Fruit fly (Drosophila melanogaster) whole organism, adult: ENCODE results near the gene Cog2.
A peak's percentile ranks its signal among the peaks of the same experiment; 100 is the strongest.

Source experiments
- CG11617 ChIP-seq: fragments of 200-800 bp; sonication (Bioruptor generic); optimal IDR thresholded peaks from 2 replicates; lab custom pipeline; 2017; ENCODE audit warnings: mild to moderate bottlenecking, missing biosample characterization, missing genetic modification reagents, missing genetic modification characterization
- CG12768 ChIP-seq: fragments of 200-800 bp; sonication (Bioruptor generic); optimal IDR thresholded peaks from 2 replicates; lab custom pipeline; 2017; ENCODE audit warnings: missing biosample characterization, missing genetic modification characterization, mild to moderate bottlenecking, moderate library complexity, missing genetic modification reagents
- CG14711 ChIP-seq: fragments of 200-800 bp; sonication (Bioruptor generic); optimal IDR thresholded peaks from 2 replicates; lab custom pipeline; 2018; ENCODE audit warnings: missing biosample characterization, mild to moderate bottlenecking, missing genetic modification characterization, moderate library complexity
- CG1620 ChIP-seq: fragments of 200-800 bp; sonication (Bioruptor generic); optimal IDR thresholded peaks from 2 replicates; lab custom pipeline; 2016; ENCODE audit warnings: missing biosample characterization, missing genetic modification characterization
- CG33017 ChIP-seq: fragments of 200-800 bp; sonication (Bioruptor generic); optimal IDR thresholded peaks from 2 replicates; lab custom pipeline; 2018; ENCODE audit warnings: missing biosample characterization, mild to moderate bottlenecking, missing genetic modification characterization, moderate library complexity
- CG5204 ChIP-seq: fragments of 200-800 bp; sonication (Bioruptor generic); optimal IDR thresholded peaks from 2 replicates; lab custom pipeline; 2016; ENCODE audit warnings: missing biosample characterization, missing genetic modification characterization
- CG7045 ChIP-seq: fragments of 200-800 bp; sonication (Bioruptor generic); optimal IDR thresholded peaks from 2 replicates; lab custom pipeline; 2017; ENCODE audit warnings: missing biosample characterization, mild to moderate bottlenecking, missing genetic modification characterization
- CG7101 ChIP-seq: fragments of 200-800 bp; sonication (Bioruptor generic); optimal IDR thresholded peaks from 2 replicates; lab custom pipeline; 2018; ENCODE audit warnings: missing biosample characterization, mild to moderate bottlenecking, missing genetic modification characterization, moderate library complexity
- Clk ChIP-seq: fragments of 200-800 bp; sonication (Bioruptor generic); optimal IDR thresholded peaks from 2 replicates; lab custom pipeline; 2017; ENCODE audit warnings: missing biosample characterization, missing genetic modification characterization
- Crg-1 ChIP-seq: fragments of 200-800 bp; sonication (Bioruptor generic); optimal IDR thresholded peaks from 2 replicates; lab custom pipeline; 2016; ENCODE audit warnings: missing biosample characterization, missing genetic modification characterization
- Hr96 ChIP-seq: fragments of 200-800 bp; sonication (Bioruptor generic); optimal IDR thresholded peaks from 2 replicates; lab custom pipeline; 2016; ENCODE audit warnings: missing biosample characterization, missing genetic modification characterization
- Mnt ChIP-seq: fragments of 200-800 bp; sonication (Bioruptor generic); optimal IDR thresholded peaks from 2 replicates; lab custom pipeline; 2016; ENCODE audit warnings: missing biosample characterization, mild to moderate bottlenecking, missing genetic modification characterization
- bab1 ChIP-seq: fragments of 200-800 bp; sonication (Bioruptor generic); optimal IDR thresholded peaks from 3 replicates; lab custom pipeline; 2019; ENCODE audit warnings: missing biosample characterization, mild to moderate bottlenecking, missing genetic modification characterization, moderate library complexity
- cic ChIP-seq: fragments of 200-800 bp; sonication (Bioruptor generic); optimal IDR thresholded peaks from 2 replicates; lab custom pipeline; 2017; ENCODE audit warnings: missing biosample characterization, mild to moderate bottlenecking, missing genetic modification characterization, moderate library complexity
- cnc ChIP-seq, 2 experiments: fragments of >200 bp; optimal IDR thresholded peaks; 2 replicates each; lab custom pipeline; 2017
- kay ChIP-seq: fragments of 200-800 bp; sonication (Bioruptor generic); peaks from one replicate; lab custom pipeline; 2016; ENCODE audit warnings: missing biosample characterization, missing genetic modification characterization, borderline replicate concordance
- ovo ChIP-seq: fragments of 200-800 bp; sonication (Bioruptor generic); optimal IDR thresholded peaks from 2 replicates; lab custom pipeline; 2016; ENCODE audit warnings: missing biosample characterization, missing genetic modification characterization
- pad ChIP-seq: fragments of 200-800 bp; sonication (Bioruptor generic); optimal IDR thresholded peaks from 3 replicates; lab custom pipeline; 2017; ENCODE audit warnings: missing biosample characterization, missing genetic modification characterization, mild to moderate bottlenecking, moderate library complexity, missing genetic modification reagents
- tj ChIP-seq: fragments of 200-800 bp; sonication (Bioruptor generic); optimal IDR thresholded peaks from 3 replicates; lab custom pipeline; 2017; ENCODE audit warnings: missing biosample characterization, mild to moderate bottlenecking, missing genetic modification characterization, moderate library complexity
- toe ChIP-seq: fragments of 200-800 bp; sonication (Bioruptor generic); optimal IDR thresholded peaks from 2 replicates; lab custom pipeline; 2016; ENCODE audit warnings: missing biosample characterization, missing genetic modification characterization

Cog2 gene

DNA sequence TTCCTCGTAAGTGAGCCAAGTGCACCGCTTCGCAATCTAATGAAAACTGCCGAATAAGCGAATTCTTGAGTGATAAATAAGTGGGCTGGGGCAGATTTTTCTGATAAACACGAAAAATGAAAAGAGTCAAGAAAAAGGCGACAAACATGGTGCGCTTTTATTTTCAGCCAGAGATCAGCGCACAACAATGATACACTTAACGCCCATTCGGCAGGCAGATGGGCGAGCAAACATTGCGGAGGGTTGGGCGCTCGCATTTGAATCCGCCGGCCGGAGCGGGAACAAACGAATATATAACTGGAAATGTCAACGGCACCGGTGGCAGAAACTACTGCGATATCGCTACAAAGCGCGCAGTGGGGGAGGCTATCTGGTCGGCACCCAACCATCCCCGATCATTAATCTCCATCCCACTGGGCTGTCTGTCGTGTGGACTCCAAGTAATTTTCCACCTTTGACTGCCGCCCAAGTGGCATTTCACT lies 45.6 kb upstream of the Cog2 start, which contains the start of gene CG6125:
TSS of gene CG6125 (minus strand) at position 51 of the 482 bp plus-strand sequence.
- TF ChIP-seq CG12768 (GFP tag; lab: Kevin White, UChicago) (peak; percentile 69), tj (GFP tag; lab: Kevin White, UChicago) (no peak), CG7045 (GFP tag; lab: Kevin White, UChicago) (no peak), cic (GFP tag; lab: Kevin White, UChicago) (peak; percentile 8)

DNA sequence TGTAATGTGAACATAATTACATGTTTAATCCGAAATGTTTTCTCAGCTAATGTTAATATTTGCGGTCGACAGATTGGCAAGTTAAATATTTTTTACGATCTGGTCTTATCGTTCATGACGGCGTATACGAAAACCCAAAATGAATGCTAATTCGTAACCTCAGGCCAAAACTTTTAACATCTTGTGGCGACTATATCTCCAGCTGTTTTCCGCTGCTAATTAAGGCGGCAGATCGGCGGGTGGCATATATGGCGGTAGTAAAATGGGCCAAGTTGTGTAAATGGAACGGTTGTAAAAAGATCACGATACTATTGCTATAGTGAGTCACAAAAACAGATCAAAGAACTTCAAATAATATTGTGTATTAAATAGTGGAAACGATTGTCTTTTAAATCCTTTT lies 44.9 kb upstream of the Cog2 start:
- no peak for TF ChIP-seq kay (GFP tag; lab: Kevin White, UChicago)
- no peak for TF ChIP-seq Crg-1 (GFP tag; lab: Kevin White, UChicago)

DNA sequence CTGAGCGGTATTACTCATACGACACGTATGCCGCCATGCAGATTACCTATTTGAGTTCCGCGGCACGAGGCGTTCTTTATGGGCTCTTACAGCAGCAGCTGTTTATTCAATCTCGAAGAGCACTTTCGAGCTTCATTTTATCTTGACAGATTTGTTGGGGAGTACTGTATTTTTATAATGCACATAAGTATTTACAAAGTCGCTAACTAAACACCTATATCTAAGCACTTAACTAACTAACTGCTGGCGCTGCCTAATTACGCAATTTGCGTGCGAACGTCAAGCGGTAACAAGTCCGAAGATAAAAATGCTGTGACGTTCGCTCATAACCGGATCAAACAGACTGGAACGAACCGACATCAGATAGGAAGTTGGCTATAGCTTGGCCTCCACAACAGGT lies 41.2 kb upstream of the Cog2 start:
- TF ChIP-seq Hr96 (no peak), toe (GFP tag; lab: Kevin White, UChicago) (peak; percentile 65), kay (GFP tag; lab: Kevin White, UChicago) (peak; percentile 83), CG11617 (peak; percentile 14), CG7045 (GFP tag; lab: Kevin White, UChicago) (peak; percentile 85), Mnt (GFP tag; lab: Kevin White, UChicago) (peak; percentile 1), CG1620 (no peak), CG5204 (peak; percentile 26), Crg-1 (GFP tag; lab: Kevin White, UChicago) (no peak), pad (GFP tag; lab: Kevin White, UChicago) (peak; percentile 51), Clk (GFP tag; lab: Kevin White, UChicago) (peak; percentile 46), tj (GFP tag; lab: Kevin White, UChicago) (no peak), CG33017 (peak; percentile 38), cic (GFP tag; lab: Kevin White, UChicago) (peak; percentile 82), ovo (GFP tag; lab: Kevin White, UChicago) (peak; percentile 2), CG12768 (GFP tag; lab: Kevin White, UChicago) (peak; percentile 84), CG14711 (peak; percentile 41), cnc (optimal IDR thresholded peaks at IDR 0.05; lab: Kevin White, UChicago) (no peak), CG7101 (tag; lab: Kevin White, UChicago) (peak; percentile 53), bab1 (GFP tag; lab: Kevin White, UChicago) (no peak)

DNA sequence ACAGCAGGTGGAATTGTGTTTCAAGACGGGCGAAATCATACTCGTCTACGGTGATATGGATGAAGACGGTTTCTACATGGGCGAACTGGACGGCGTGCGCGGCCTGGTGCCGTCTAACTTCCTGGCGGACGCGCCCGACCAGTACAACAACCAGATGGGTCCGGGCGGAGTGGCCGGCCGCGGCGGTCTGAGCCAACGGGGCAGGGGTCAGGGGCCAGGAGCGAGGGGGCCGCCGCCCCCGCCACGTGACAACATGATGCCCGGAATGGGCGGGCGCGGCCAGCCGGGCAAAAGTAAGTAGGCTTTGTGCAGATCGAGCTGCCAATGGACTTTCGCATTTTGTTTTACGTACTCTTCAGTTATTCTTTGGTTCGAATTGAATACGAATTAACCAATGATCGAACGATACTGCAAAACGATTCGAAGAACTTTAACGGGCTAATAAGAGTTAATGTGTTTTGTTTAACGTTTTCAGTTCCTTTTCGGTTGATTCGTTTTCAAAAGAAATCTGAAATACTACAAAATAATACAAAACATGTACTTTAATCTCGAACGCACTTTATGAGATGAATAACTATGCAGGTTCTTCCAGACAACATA lies 31.8 kb upstream of the Cog2 start:
- TF ChIP-seq Hr96 = no peak
- TF ChIP-seq CG5204 = no peak
- no peak for TF ChIP-seq ovo (GFP tag; lab: Kevin White, UChicago)
- TF ChIP-seq pad (GFP tag; lab: Kevin White, UChicago) = no peak
- no peak for TF ChIP-seq CG1620
- no peak for TF ChIP-seq Mnt (GFP tag; lab: Kevin White, UChicago)
- TF ChIP-seq CG11617 = no peak
- TF ChIP-seq tj (GFP tag; lab: Kevin White, UChicago) = no peak
- no peak for TF ChIP-seq CG12768 (GFP tag; lab: Kevin White, UChicago)
- TF ChIP-seq toe (GFP tag; lab: Kevin White, UChicago) = no peak
- TF ChIP-seq CG14711 = no peak
- TF ChIP-seq CG7101 (tag; lab: Kevin White, UChicago) = no peak
- no peak for TF ChIP-seq Crg-1 (GFP tag; lab: Kevin White, UChicago)
- TF ChIP-seq bab1 (GFP tag; lab: Kevin White, UChicago) = no peak
- TF ChIP-seq cnc (optimal IDR thresholded peaks at IDR 0.05; lab: Kevin White, UChicago) = no peak
- no peak for TF ChIP-seq cic (GFP tag; lab: Kevin White, UChicago)
- TF ChIP-seq Clk (GFP tag; lab: Kevin White, UChicago) = no peak
- no peak for TF ChIP-seq kay (GFP tag; lab: Kevin White, UChicago)
- no peak for TF ChIP-seq CG33017
- no peak for TF ChIP-seq CG7045 (GFP tag; lab: Kevin White, UChicago)

DNA sequence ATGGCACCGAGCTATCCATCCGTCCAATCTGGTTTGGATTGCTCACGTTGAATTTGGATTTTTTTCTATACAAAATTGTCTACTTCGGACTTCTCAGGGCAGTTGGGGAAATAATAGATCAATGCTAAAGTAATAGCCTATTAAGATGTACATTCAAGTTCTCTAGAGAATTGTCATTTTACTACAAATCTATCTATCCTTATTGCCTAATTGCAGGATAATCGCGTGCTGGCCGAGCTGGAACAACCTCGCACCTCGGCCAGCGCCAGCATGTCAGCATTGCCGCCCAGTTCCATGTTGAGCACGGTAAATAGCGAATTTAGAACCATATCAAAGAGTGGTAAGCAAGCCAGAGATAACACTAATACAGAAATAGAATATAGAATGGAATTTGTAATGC lies 21.4 kb upstream of the Cog2 start, which contains the start of gene h-cup:
TSS of gene h-cup (minus strand) at position 101 of the 400 bp plus-strand sequence.
- TF ChIP-seq cnc (optimal IDR thresholded peaks at IDR 0.05; lab: Kevin White, UChicago) (no peak), Hr96 (no peak), Mnt (GFP tag; lab: Kevin White, UChicago) (no peak), CG1620 (no peak), CG12768 (GFP tag; lab: Kevin White, UChicago) (no peak), CG11617 (no peak), ovo (GFP tag; lab: Kevin White, UChicago) (no peak), toe (GFP tag; lab: Kevin White, UChicago) (no peak), CG5204 (no peak), Crg-1 (GFP tag; lab: Kevin White, UChicago) (no peak)

DNA sequence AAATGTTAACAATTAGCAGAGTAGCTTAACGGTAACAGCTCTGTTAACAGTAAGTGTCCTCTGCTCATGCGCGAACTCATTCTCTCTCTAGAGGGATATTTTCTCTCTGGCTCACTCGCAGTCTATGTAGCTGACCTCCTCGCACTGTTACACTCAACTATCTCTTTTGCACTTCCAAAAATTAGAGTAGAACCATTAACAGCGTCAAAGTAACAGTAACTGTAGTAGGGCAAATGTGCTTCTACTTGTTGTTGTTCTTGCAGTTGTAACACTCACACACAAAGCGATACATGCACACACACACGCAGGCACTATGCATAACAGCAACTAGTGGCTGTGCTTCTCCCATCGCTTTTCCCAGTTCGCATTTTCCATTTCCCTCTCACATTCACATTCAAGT lies 17.6 kb upstream of the Cog2 start:
- no peak for TF ChIP-seq CG7045 (GFP tag; lab: Kevin White, UChicago)
- no peak for TF ChIP-seq cnc (optimal IDR thresholded peaks at IDR 0.05; lab: Kevin White, UChicago)

DNA sequence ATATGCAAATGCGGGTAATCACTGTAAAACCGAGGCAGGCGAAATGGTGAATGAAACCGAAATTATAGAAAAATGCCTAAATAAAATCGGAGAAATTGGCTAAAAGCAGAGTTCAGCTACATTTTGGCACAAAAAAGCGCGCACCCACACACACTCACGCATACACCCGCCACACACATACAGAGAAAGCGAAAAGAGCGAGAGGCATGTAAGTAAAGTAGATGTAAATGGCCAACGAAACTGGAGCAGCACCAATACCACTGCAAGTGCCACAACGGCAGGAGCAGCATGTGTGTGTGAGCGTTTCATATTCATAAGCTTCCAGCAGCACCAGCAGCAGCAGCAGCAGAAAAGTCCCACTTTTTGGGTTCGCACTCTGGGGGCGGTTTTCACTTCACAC lies 14.0 kb upstream of the Cog2 start:
- TF ChIP-seq cnc (optimal IDR thresholded peaks at IDR 0.05; lab: Kevin White, UChicago) = no peak
- no peak for TF ChIP-seq CG7101 (tag; lab: Kevin White, UChicago)
- no peak for TF ChIP-seq Clk (GFP tag; lab: Kevin White, UChicago)
- no peak for TF ChIP-seq cic (GFP tag; lab: Kevin White, UChicago)
- TF ChIP-seq CG5204 = no peak
- TF ChIP-seq CG33017 = no peak
- no peak for TF ChIP-seq Mnt (GFP tag; lab: Kevin White, UChicago)
- no peak for TF ChIP-seq CG7045 (GFP tag; lab: Kevin White, UChicago)
